Worm (Caenorhabditis elegans) whole organism, L4 larva: ENCODE results near the gene srtx-1.

Experiments used
- ama-1 ChIP-seq: fragments of 150-350 bp; optimal IDR thresholded peaks from 2 replicates; lab custom pipeline; 2014; ENCODE audit warnings: inconsistent platforms, mixed read lengths
- ceh-62 ChIP-seq: sonication (generic microtip); optimal IDR thresholded peaks from 2 replicates; lab custom pipeline; 2017; ENCODE audit warnings: missing biosample characterization, missing genetic modification characterization
- hmg-1.1 ChIP-seq: fragments of 200-800 bp; sonication (Bioruptor generic); IDR thresholded peaks from 2 replicates; pipeline ENCODE4 v1.3.6; 2022; ENCODE audit warnings: missing genetic modification reagents, missing genetic modification characterization, missing compliant biosample characterization
- jun-1 ChIP-seq: fragments of 150-350 bp; optimal IDR thresholded peaks from 2 replicates; lab custom pipeline; 2014; ENCODE audit warnings: missing biosample characterization, missing genetic modification reagents, missing genetic modification characterization
- lin-1 ChIP-seq: fragments of 200-800 bp; sonication (Bioruptor generic); IDR thresholded peaks from 2 replicates; pipeline ENCODE4 v1.3.6; 2022; ENCODE audit warnings: missing genetic modification reagents, missing genetic modification characterization, missing compliant biosample characterization
- mep-1 ChIP-seq: fragments of 150-350 bp; sonication (generic microtip); optimal IDR thresholded peaks from 3 replicates; lab custom pipeline; 2014; ENCODE audit warnings: missing biosample characterization, missing genetic modification characterization
- nhr-237 ChIP-seq: sonication (generic microtip); optimal IDR thresholded peaks from 2 replicates; lab custom pipeline; 2017; ENCODE audit warnings: missing biosample characterization, missing genetic modification characterization
- skn-1 ChIP-seq: fragments of 150-350 bp; optimal IDR thresholded peaks from 2 replicates; lab custom pipeline; 2014; ENCODE audit warnings: missing biosample characterization, missing genetic modification characterization
- snpc-1.2 ChIP-seq: fragments of 200-800 bp; sonication (Bioruptor generic); IDR thresholded peaks from 2 replicates; pipeline ENCODE4 v1.3.6; 2022; ENCODE audit warnings: missing genetic modification reagents, missing genetic modification characterization, missing compliant biosample characterization
- snpc-4 ChIP-seq: fragments of 150-350 bp; optimal IDR thresholded peaks from 2 replicates; lab custom pipeline; 2014; ENCODE audit warnings: missing biosample characterization, missing genetic modification characterization
- vab-7 ChIP-seq: fragments of 200-800 bp; sonication (Bioruptor generic); IDR thresholded peaks from 2 replicates; pipeline ENCODE4 v1.3.6; 2022; ENCODE audit warnings: missing genetic modification reagents, missing genetic modification characterization, missing compliant biosample characterization
- ztf-11 ChIP-seq: fragments of 150-350 bp; optimal IDR thresholded peaks from 2 replicates; lab custom pipeline; 2014; ENCODE audit warnings: missing biosample characterization, missing genetic modification characterization

DNA sequence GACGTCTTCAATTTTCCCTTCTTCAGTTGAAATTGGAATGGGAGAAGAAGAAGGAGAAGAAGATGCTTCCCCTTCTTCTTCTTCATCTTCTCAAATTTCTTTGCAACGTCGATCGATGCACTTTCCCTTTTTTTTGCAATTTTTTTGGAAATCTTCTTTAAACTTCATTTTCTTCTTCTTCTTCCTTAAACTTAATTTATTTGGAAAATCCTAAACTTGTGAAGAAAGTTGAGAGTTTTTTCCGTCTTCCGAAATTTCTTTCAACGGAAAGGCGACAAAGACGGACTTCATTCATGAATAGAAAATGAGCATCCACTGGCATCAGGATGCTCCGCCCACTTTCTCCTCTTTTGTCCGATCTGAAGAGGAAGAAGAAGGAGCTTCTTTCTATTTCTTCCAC is 6.8 kb upstream of the srtx-1 start:
- TF ChIP-seq snpc-1.2 (GFP tag; lab: Robert Waterston, UW), result no peak
- no peak for TF ChIP-seq snpc-4 (tag; lab: Kevin White, UChicago)
- no peak for TF ChIP-seq lin-1 (GFP tag; lab: Robert Waterston, UW)
- TF ChIP-seq hmg-1.1, result no peak
- no peak for TF ChIP-seq mep-1 (tag; lab: Kevin White, UChicago)
- no peak for TF ChIP-seq nhr-237 (tag; lab: Kevin White, UChicago)
- no peak for TF ChIP-seq ztf-11 (tag; lab: Kevin White, UChicago)
- no peak for TF ChIP-seq ama-1 (lab: Kevin White, UChicago)
- TF ChIP-seq jun-1 (tag; lab: Kevin White, UChicago), result no peak
- TF ChIP-seq skn-1, result no peak
- TF ChIP-seq vab-7 (GFP tag; lab: Robert Waterston, UW), result no peak
- TF ChIP-seq ceh-62 (tag; lab: Kevin White, UChicago), result no peak
